Worm (Caenorhabditis elegans): Measurements from ENCODE around the gene C02F12.5.
A peak's percentile ranks its signal among the peaks of the same experiment; 100 is the strongest.

The C02F12.5 gene

ce11 chrX:3689155-3689719, 17.3 kb upstream of the C02F12.5 start, which contains the start of gene tag-278 (continued):
- no peak for TF ChIP-seq nhr-12 (tag; optimal IDR thresholded peaks at IDR 0.05)
- no peak for TF ChIP-seq lin-32 (GFP tag; optimal IDR thresholded peaks at IDR 0.05)
- TF ChIP-seq ham-2 (GFP tag; optimal IDR thresholded peaks at IDR 0.05) = no peak

- TF ChIP-seq zip-8 (tag; optimal IDR thresholded peaks at IDR 0.05) (no peak), sptf-1 (tag; optimal IDR thresholded peaks at IDR 0.05) (no peak), snpc-4 (tag; optimal IDR thresholded peaks at IDR 0.05) (no peak), mls-2 (tag; optimal IDR thresholded peaks at IDR 0.05) (no peak), blmp-1 (tag; optimal IDR thresholded peaks at IDR 0.05) (no peak), nhr-237 (tag; optimal IDR thresholded peaks at IDR 0.05) (no peak), sem-2 (GFP tag; optimal IDR thresholded peaks at IDR 0.05) (no peak), lin-32 (GFP tag; optimal IDR thresholded peaks at IDR 0.05) (no peak), ham-2 (GFP tag; optimal IDR thresholded peaks at IDR 0.05) (no peak), drap-1 (GFP tag; optimal IDR thresholded peaks at IDR 0.05) (no peak), nhr-2 (tag; optimal IDR thresholded peaks at IDR 0.05) (no peak), hlh-1 (tag; optimal IDR thresholded peaks at IDR 0.05) (no peak), nhr-28 (tag; optimal IDR thresholded peaks at IDR 0.05) (no peak), ztf-11 (tag; optimal IDR thresholded peaks at IDR 0.05) (no peak), ceh-39 (tag; optimal IDR thresholded peaks at IDR 0.05) (no peak), elt-3 (tag; optimal IDR thresholded peaks at IDR 0.05) (no peak)
These were observed 14.5 kb upstream of the C02F12.5 start for ce11 chrX:3686420-3686819.

- TF ChIP-seq unc-62 (GFP tag; optimal IDR thresholded peaks at IDR 0.05) (peak; percentile 71), nhr-12 (tag; optimal IDR thresholded peaks at IDR 0.05) (no peak), drap-1 (GFP tag; optimal IDR thresholded peaks at IDR 0.05) (no peak), M03D4.4 (tag; optimal IDR thresholded peaks at IDR 0.05) (no peak), zip-8 (tag; optimal IDR thresholded peaks at IDR 0.05) (no peak), hlh-1 (tag; optimal IDR thresholded peaks at IDR 0.05) (peak; percentile 61), mep-1 (tag; optimal IDR thresholded peaks at IDR 0.05) (no peak), unc-39 (tag; optimal IDR thresholded peaks at IDR 0.05) (no peak), sem-2 (GFP tag; optimal IDR thresholded peaks at IDR 0.05) (no peak), unc-120 (tag; optimal IDR thresholded peaks at IDR 0.05; ENCODE audit: poor library complexity, severe bottlenecking) (peak; percentile 18)
These were observed 11.2 kb upstream of the C02F12.5 start for ce11 chrX:3683060-3683459.

ce11 chrX:3680544-3681214, 8.8 kb upstream of the C02F12.5 start, which contains the start of gene tsp-17:
Gene tsp-17, plus strand, starts transcription at chrX:3681164.
- TF ChIP-seq cnd-1 (tag; optimal IDR thresholded peaks at IDR 0.05) = no peak
- no peak for TF ChIP-seq nhr-28 (tag; optimal IDR thresholded peaks at IDR 0.05)
- no peak for TF ChIP-seq snpc-4 (tag; optimal IDR thresholded peaks at IDR 0.05)
- no peak for TF ChIP-seq pha-4 (tag; optimal IDR thresholded peaks at IDR 0.05)
- TF ChIP-seq mab-5 (tag; optimal IDR thresholded peaks at IDR 0.05) = no peak
- TF ChIP-seq ham-2 (GFP tag; optimal IDR thresholded peaks at IDR 0.05) = no peak
- TF ChIP-seq hlh-1 (tag; optimal IDR thresholded peaks at IDR 0.05) = peak; percentile 84

- TF ChIP-seq lin-13 (tag; optimal IDR thresholded peaks at IDR 0.05) (peak; percentile 38), zip-8 (tag; optimal IDR thresholded peaks at IDR 0.05) (no peak), unc-39 (tag; optimal IDR thresholded peaks at IDR 0.05) (no peak), bed-3 (GFP tag; optimal IDR thresholded peaks at IDR 0.05) (no peak), drap-1 (GFP tag; optimal IDR thresholded peaks at IDR 0.05) (peak; percentile 26), unc-120 (tag; optimal IDR thresholded peaks at IDR 0.05; ENCODE audit: poor library complexity, severe bottlenecking) (no peak), ceh-43 (GFP tag; optimal IDR thresholded peaks at IDR 0.05) (no peak), nhr-12 (tag; optimal IDR thresholded peaks at IDR 0.05) (no peak), elt-1 (tag; optimal IDR thresholded peaks at IDR 0.05; ENCODE audit: borderline replicate concordance, insufficient read depth) (no peak), mep-1 (tag; optimal IDR thresholded peaks at IDR 0.05) (peak; percentile 10), unc-62 (GFP tag; optimal IDR thresholded peaks at IDR 0.05) (peak; percentile 26), nhr-76 (tag; optimal IDR thresholded peaks at IDR 0.05) (no peak), sptf-1 (tag; optimal IDR thresholded peaks at IDR 0.05) (peak; percentile 56), sem-2 (GFP tag; optimal IDR thresholded peaks at IDR 0.05) (peak; percentile 23), nhr-2 (tag; optimal IDR thresholded peaks at IDR 0.05) (no peak), blmp-1 (tag; optimal IDR thresholded peaks at IDR 0.05) (no peak), hlh-1 (tag; optimal IDR thresholded peaks at IDR 0.05) (peak; percentile 0), ham-2 (GFP tag; optimal IDR thresholded peaks at IDR 0.05) (peak; percentile 53), mab-5 (tag; optimal IDR thresholded peaks at IDR 0.05) (no peak), nhr-28 (tag; optimal IDR thresholded peaks at IDR 0.05) (no peak), flh-1 (GFP tag; optimal IDR thresholded peaks at IDR 0.05) (no peak), tbx-8 (GFP tag; optimal IDR thresholded peaks at IDR 0.05) (no peak), cnd-1 (tag; optimal IDR thresholded peaks at IDR 0.05) (peak; percentile 75), snpc-4 (tag; optimal IDR thresholded peaks at IDR 0.05) (no peak), nhr-237 (tag; optimal IDR thresholded peaks at IDR 0.05) (no peak), mls-2 (tag; optimal IDR thresholded peaks at IDR 0.05) (peak; percentile 55), lin-32 (GFP tag; optimal IDR thresholded peaks at IDR 0.05) (peak; percentile 73), ceh-39 (tag; optimal IDR thresholded peaks at IDR 0.05) (peak; percentile 34), M03D4.4 (tag; optimal IDR thresholded peaks at IDR 0.05) (peak; percentile 59)
These were observed 6.7 kb upstream of the C02F12.5 start, which contains the start of gene tag-52 for ce11 chrX:3678507-3679175. Gene tag-52, minus strand, starts transcription at chrX:3678557.
